Worm (Caenorhabditis elegans): ENCODE measurements around the gene T07G12.2.

Gene T07G12.2

DNA sequence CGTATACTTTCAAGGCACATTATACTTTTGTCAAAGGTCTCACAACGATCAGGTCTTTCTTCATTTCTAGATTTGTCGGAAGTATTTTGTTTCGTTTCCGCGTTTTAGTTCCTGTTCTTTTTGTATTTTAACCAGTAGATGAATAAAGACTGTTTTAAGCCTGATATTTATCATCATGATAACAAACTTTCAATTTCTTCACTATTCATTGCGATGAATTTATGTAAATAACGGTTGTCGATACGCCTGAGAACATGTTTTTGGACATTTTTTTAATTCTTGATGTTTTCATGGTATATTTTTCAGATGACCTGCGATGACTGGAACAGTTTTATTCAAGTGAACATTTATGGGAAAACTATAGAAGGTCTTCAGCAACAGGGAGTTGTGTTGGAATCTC is 27.9 kb downstream of the T07G12.2 start, which contains the start of gene zim-3:
Gene zim-3 (plus strand): TSS at position 301 of the 400 bp plus-strand sequence.
- no peak for TF ChIP-seq Y75B8A.6 (GFP tag; IDR thresholded peaks at IDR 0.05)
- TF ChIP-seq nhr-28 (tag; optimal IDR thresholded peaks at IDR 0.05): no peak
- no peak for TF ChIP-seq dmd-6 (GFP tag; IDR thresholded peaks at IDR 0.05)

ce11 chrIV:10561605-10562004 is 31.1 kb downstream of the T07G12.2 start, which contains the start of gene him-8:
him-8 (plus strand) TSS chrIV:10561905.
- TF ChIP-seq hlh-30 (tag; optimal IDR thresholded peaks at IDR 0.05; ENCODE audit: insufficient read depth) (no peak), nhr-41 (GFP tag; IDR thresholded peaks at IDR 0.05) (no peak), nhr-25 (tag; optimal IDR thresholded peaks at IDR 0.05; ENCODE audit: borderline replicate concordance, insufficient read depth) (no peak), D1046.2 (GFP tag; IDR thresholded peaks at IDR 0.05) (no peak), mxl-3 (GFP tag; optimal IDR thresholded peaks at IDR 0.05) (no peak), unc-62 (GFP tag; optimal IDR thresholded peaks at IDR 0.05 in 1 of 2) (no peak), unc-62 (tag; optimal IDR thresholded peaks at IDR 0.05) (no peak), fkh-10 (GFP tag; optimal IDR thresholded peaks at IDR 0.05) (no peak), lim-7 (GFP tag; IDR thresholded peaks at IDR 0.05) (no peak), duxl-1 (tag; optimal IDR thresholded peaks at IDR 0.05; ENCODE audit: poor library complexity) (no peak), lin-39 (tag; optimal IDR thresholded peaks at IDR 0.05) (no peak), hlh-11 (tag; optimal IDR thresholded peaks at IDR 0.05) (no peak), zip-11 (GFP tag; IDR thresholded peaks at IDR 0.05) (no peak), ZK546.5 (tag; optimal IDR thresholded peaks at IDR 0.05) (no peak), aha-1 (tag) (no peak)

DNA sequence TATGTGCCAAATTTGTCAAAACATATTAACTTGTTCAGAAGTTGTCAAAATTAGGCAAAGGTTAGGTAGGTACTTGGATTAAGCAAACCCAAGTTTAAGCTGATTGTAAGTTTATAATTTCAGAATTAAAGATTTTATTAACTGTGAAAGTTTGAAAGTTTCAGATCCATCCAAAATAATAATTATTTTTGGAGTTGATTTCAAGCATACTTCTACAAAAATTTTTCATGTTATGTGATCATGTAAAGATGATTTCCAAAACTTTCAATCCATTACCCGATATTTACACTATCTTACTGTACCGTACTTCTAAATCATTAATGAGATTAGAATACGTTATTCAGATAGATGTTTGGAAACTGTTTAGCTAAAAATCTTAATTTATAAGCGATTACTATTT is 34.1 kb downstream of the T07G12.2 start:
- TF ChIP-seq aha-1 (tag) (peak; percentile 97), ceh-28 (tag; optimal IDR thresholded peaks at IDR 0.05) (no peak)

ce11 chrIV:10565282-10565681 is 34.8 kb downstream of the T07G12.2 start:
- TF ChIP-seq snpc-4 (tag; optimal IDR thresholded peaks at IDR 0.05) (no peak), ces-1 (GFP tag; optimal IDR thresholded peaks at IDR 0.05) (peak; percentile 68)

ce11 chrIV:10567822-10568221 is 37.3 kb downstream of the T07G12.2 start:
- no peak for TF ChIP-seq nhr-76 (tag; optimal IDR thresholded peaks at IDR 0.05)
- peak in 1 of 2 experiments; percentile 95 for TF ChIP-seq unc-62 (GFP tag; optimal IDR thresholded peaks at IDR 0.05 in 1 of 2)
- no peak for TF ChIP-seq unc-62 (tag; optimal IDR thresholded peaks at IDR 0.05)
- TF ChIP-seq hmg-1.1 (GFP tag; IDR thresholded peaks at IDR 0.05): no peak

ce11 chrIV:10570065-10570464 is 39.6 kb downstream of the T07G12.2 start:
- no peak for TF ChIP-seq lin-29 (GFP tag; IDR thresholded peaks at IDR 0.05)
- no peak for TF ChIP-seq fos-1 (tag; optimal IDR thresholded peaks at IDR 0.05)
- no peak for TF ChIP-seq nhr-111 (GFP tag; optimal IDR thresholded peaks at IDR 0.05)
- TF ChIP-seq vab-7 (GFP tag; IDR thresholded peaks at IDR 0.05): no peak
- no peak for TF ChIP-seq mdt-29 (GFP tag; IDR thresholded peaks at IDR 0.05)
- TF ChIP-seq mdl-1 (tag; optimal IDR thresholded peaks at IDR 0.05): no peak
- TF ChIP-seq mxl-3 (GFP tag; optimal IDR thresholded peaks at IDR 0.05): no peak
- TF ChIP-seq lin-1 (GFP tag; IDR thresholded peaks at IDR 0.05): no peak
- no peak for TF ChIP-seq F49E8.2 (tag; optimal IDR thresholded peaks at IDR 0.05; ENCODE audit: borderline replicate concordance)
- no peak for TF ChIP-seq egl-43 (GFP tag; IDR thresholded peaks at IDR 0.05)
- no peak for TF ChIP-seq gei-8 (GFP tag; optimal IDR thresholded peaks at IDR 0.05)
- TF ChIP-seq ZK337.2 (GFP tag; IDR thresholded peaks at IDR 0.05): no peak
- no peak for TF ChIP-seq hif-1 (tag; optimal IDR thresholded peaks at IDR 0.05)
- TF ChIP-seq T26A8.4 (GFP tag; IDR thresholded peaks at IDR 0.05): no peak
- no peak for TF ChIP-seq lir-3 (tag; optimal IDR thresholded peaks at IDR 0.05)
- no peak for TF ChIP-seq nhr-48 (tag; optimal IDR thresholded peaks at IDR 0.05)
- no peak for TF ChIP-seq ceh-82 (tag; optimal IDR thresholded peaks at IDR 0.05)
- TF ChIP-seq hmg-1.1 (GFP tag; IDR thresholded peaks at IDR 0.05): no peak
